Worm (Caenorhabditis elegans) whole organism, early embryonic: ENCODE measurements around the gene irld-51.

Experiments used
- B0310.2 ChIP-seq: sonication (generic microtip); optimal IDR thresholded peaks from 2 replicates; lab custom pipeline; 2016; ENCODE audit warnings: mild to moderate bottlenecking, missing genetic modification characterization, missing compliant biosample characterization
- F13C5.2 ChIP-seq: sonication (generic microtip); optimal IDR thresholded peaks from 2 replicates; lab custom pipeline; 2017; ENCODE audit warnings: mild to moderate bottlenecking, missing genetic modification characterization, inconsistent platforms, missing compliant biosample characterization
- aly-1 ChIP-seq: sonication (generic microtip); optimal IDR thresholded peaks from 2 replicates; lab custom pipeline; 2016; ENCODE audit warnings: missing genetic modification characterization, missing compliant biosample characterization
- ama-1 ChIP-seq: fragments of 150-350 bp; optimal IDR thresholded peaks from 2 replicates; lab custom pipeline; 2014
- ceh-13 ChIP-seq: fragments of 200-800 bp; sonication (Bioruptor generic); optimal IDR thresholded peaks from 2 replicates; lab custom pipeline; 2018; ENCODE audit warnings: mild to moderate bottlenecking, missing genetic modification characterization, missing compliant biosample characterization
- ceh-36 ChIP-seq: sonication (generic microtip); optimal IDR thresholded peaks from 2 replicates; lab custom pipeline; 2016; ENCODE audit warnings: missing genetic modification characterization, inconsistent platforms, missing compliant biosample characterization
- ets-7 ChIP-seq: sonication (generic microtip); optimal IDR thresholded peaks from 2 replicates; lab custom pipeline; 2016; ENCODE audit warnings: missing genotype, missing genetic modification characterization, missing compliant biosample characterization
- flt-1 ChIP-seq: fragments of 200-800 bp; sonication (Bioruptor generic); IDR thresholded peaks from 2 replicates; pipeline ENCODE4 v1.3.6; 2022; ENCODE audit warnings: missing genetic modification characterization, missing compliant biosample characterization
- hmbx-1 ChIP-seq: sonication (generic microtip); optimal IDR thresholded peaks from 2 replicates; lab custom pipeline; 2016; ENCODE audit warnings: mild to moderate bottlenecking, missing genetic modification characterization, missing compliant biosample characterization
- hmg-4 ChIP-seq: fragments of 200-800 bp; sonication (Bioruptor generic); optimal IDR thresholded peaks from 2 replicates; lab custom pipeline; 2018; ENCODE audit warnings: mild to moderate bottlenecking, missing genetic modification characterization, missing compliant biosample characterization
- hnd-1 ChIP-seq: sonication (generic microtip); optimal IDR thresholded peaks from 2 replicates; lab custom pipeline; 2016; ENCODE audit warnings: missing genetic modification characterization, missing compliant biosample characterization
- pes-1 ChIP-seq: fragments of 200-800 bp; sonication (Bioruptor generic); IDR thresholded peaks from 2 replicates; pipeline ENCODE4 v1.3.6; 2022; ENCODE audit warnings: missing genetic modification reagents, missing genetic modification characterization, missing compliant biosample characterization
- scrt-1 ChIP-seq: fragments of 200-800 bp; sonication (Bioruptor generic); IDR thresholded peaks from 2 replicates; pipeline ENCODE4 v1.3.6; 2022; ENCODE audit warnings: missing genetic modification characterization, missing compliant biosample characterization
- sea-1 ChIP-seq: fragments of 200-800 bp; sonication (Bioruptor generic); conservative IDR thresholded peaks from 2 replicates; pipeline ENCODE4 v1.3.6; 2022; ENCODE audit warnings: missing genetic modification characterization, missing compliant biosample characterization
- tbx-11 ChIP-seq: fragments of 200-800 bp; sonication (Bioruptor generic); IDR thresholded peaks from 2 replicates; pipeline ENCODE4 v1.3.6; 2022; ENCODE audit warnings: missing genetic modification characterization, missing compliant biosample characterization
- tbx-37 ChIP-seq: fragments of 200-800 bp; sonication (Bioruptor generic); conservative IDR thresholded peaks from 2 replicates; pipeline ENCODE4 v1.3.6; 2022; ENCODE audit warnings: missing genetic modification reagents, missing genetic modification characterization, missing compliant biosample characterization
- tra-4 ChIP-seq: sonication (generic microtip); optimal IDR thresholded peaks from 2 replicates; lab custom pipeline; 2017; ENCODE audit warnings: missing genetic modification characterization, missing compliant biosample characterization

The irld-51 gene

ce11 chrII:2919074-2919857, 33.3 kb downstream of the irld-51 start, which contains the start of the genes ncap-1 and Y110A2AR.1:
TSS of gene ncap-1 (minus strand) at chrII:2919314.
TSS of gene Y110A2AR.1 (plus strand) at chrII:2919710.
- no peak for TF ChIP-seq tbx-37 (GFP tag; lab: Robert Waterston, UW)
- TF ChIP-seq hmbx-1 (tag; lab: Kevin White, UChicago): no peak

ce11 chrII:2913505-2913904, 39.0 kb downstream of the irld-51 start, which contains the start of gene ubc-15:
TSS of gene ubc-15 (minus strand) at chrII:2913605.
- TF ChIP-seq hmbx-1 (tag; lab: Kevin White, UChicago) (no peak), hnd-1 (no peak), ceh-13 (GFP tag; lab: Kevin White, UChicago) (no peak), F13C5.2 (no peak), aly-1 (tag; lab: Kevin White, UChicago) (no peak), ets-7 (no peak), scrt-1 (GFP tag; lab: Robert Waterston, UW) (no peak)

ce11 chrII:2903748-2904147, 48.8 kb downstream of the irld-51 start:
- no peak for TF ChIP-seq pes-1
- TF ChIP-seq scrt-1 (GFP tag; lab: Robert Waterston, UW): no peak
- TF ChIP-seq ets-7: no peak

- TF ChIP-seq tra-4 (tag; lab: Kevin White, UChicago) (no peak), tbx-11 (GFP tag; lab: Robert Waterston, UW) (no peak), hmbx-1 (tag; lab: Kevin White, UChicago) (no peak), tbx-37 (GFP tag; lab: Robert Waterston, UW) (no peak), ceh-13 (GFP tag; lab: Kevin White, UChicago) (no peak), ama-1 (lab: Kevin White, UChicago) (no peak), F13C5.2 (no peak), B0310.2 (no peak), hmg-4 (no peak), ceh-36 (tag; lab: Kevin White, UChicago) (no peak), aly-1 (tag; lab: Kevin White, UChicago) (no peak), sea-1 (no peak), ets-7 (no peak), scrt-1 (GFP tag; lab: Robert Waterston, UW) (no peak), pes-1 (no peak), hnd-1 (no peak), flt-1 (GFP tag; lab: Robert Waterston, UW) (no peak)
Measured at ce11 chrII:2901158-2901557, 51.4 kb downstream of the irld-51 start.

ce11 chrII:2900248-2900647, 52.3 kb downstream of the irld-51 start, which contains the start of gene ubc-26:
TSS of gene ubc-26 (minus strand) at chrII:2900348.
- no peak for TF ChIP-seq tbx-37 (GFP tag; lab: Robert Waterston, UW)
